Fruit fly (Drosophila melanogaster) whole organism, adult: ENCODE results near the gene CG7378.

Experiments used
- CG11617 ChIP-seq: fragments of 200-800 bp; sonication (Bioruptor generic); optimal IDR thresholded peaks from 2 replicates; lab custom pipeline; 2017; ENCODE audit warnings: mild to moderate bottlenecking, missing biosample characterization, missing genetic modification reagents, missing genetic modification characterization
- CG12768 ChIP-seq: fragments of 200-800 bp; sonication (Bioruptor generic); optimal IDR thresholded peaks from 2 replicates; lab custom pipeline; 2017; ENCODE audit warnings: missing biosample characterization, missing genetic modification characterization, mild to moderate bottlenecking, moderate library complexity, missing genetic modification reagents
- CG5204 ChIP-seq: fragments of 200-800 bp; sonication (Bioruptor generic); optimal IDR thresholded peaks from 2 replicates; lab custom pipeline; 2016; ENCODE audit warnings: missing biosample characterization, missing genetic modification characterization
- CG7101 ChIP-seq: fragments of 200-800 bp; sonication (Bioruptor generic); optimal IDR thresholded peaks from 2 replicates; lab custom pipeline; 2018; ENCODE audit warnings: missing biosample characterization, mild to moderate bottlenecking, missing genetic modification characterization, moderate library complexity
- Crg-1 ChIP-seq: fragments of 200-800 bp; sonication (Bioruptor generic); optimal IDR thresholded peaks from 2 replicates; lab custom pipeline; 2016; ENCODE audit warnings: missing biosample characterization, missing genetic modification characterization
- bab1 ChIP-seq: fragments of 200-800 bp; sonication (Bioruptor generic); optimal IDR thresholded peaks from 3 replicates; lab custom pipeline; 2019; ENCODE audit warnings: missing biosample characterization, mild to moderate bottlenecking, missing genetic modification characterization, moderate library complexity
- kay ChIP-seq: fragments of 200-800 bp; sonication (Bioruptor generic); peaks from one replicate; lab custom pipeline; 2016; ENCODE audit warnings: missing biosample characterization, missing genetic modification characterization, borderline replicate concordance
- pad ChIP-seq: fragments of 200-800 bp; sonication (Bioruptor generic); optimal IDR thresholded peaks from 3 replicates; lab custom pipeline; 2017; ENCODE audit warnings: missing biosample characterization, missing genetic modification characterization, mild to moderate bottlenecking, moderate library complexity, missing genetic modification reagents
- tj ChIP-seq: fragments of 200-800 bp; sonication (Bioruptor generic); optimal IDR thresholded peaks from 3 replicates; lab custom pipeline; 2017; ENCODE audit warnings: missing biosample characterization, mild to moderate bottlenecking, missing genetic modification characterization, moderate library complexity
- toe ChIP-seq: fragments of 200-800 bp; sonication (Bioruptor generic); optimal IDR thresholded peaks from 2 replicates; lab custom pipeline; 2016; ENCODE audit warnings: missing biosample characterization, missing genetic modification characterization

DNA sequence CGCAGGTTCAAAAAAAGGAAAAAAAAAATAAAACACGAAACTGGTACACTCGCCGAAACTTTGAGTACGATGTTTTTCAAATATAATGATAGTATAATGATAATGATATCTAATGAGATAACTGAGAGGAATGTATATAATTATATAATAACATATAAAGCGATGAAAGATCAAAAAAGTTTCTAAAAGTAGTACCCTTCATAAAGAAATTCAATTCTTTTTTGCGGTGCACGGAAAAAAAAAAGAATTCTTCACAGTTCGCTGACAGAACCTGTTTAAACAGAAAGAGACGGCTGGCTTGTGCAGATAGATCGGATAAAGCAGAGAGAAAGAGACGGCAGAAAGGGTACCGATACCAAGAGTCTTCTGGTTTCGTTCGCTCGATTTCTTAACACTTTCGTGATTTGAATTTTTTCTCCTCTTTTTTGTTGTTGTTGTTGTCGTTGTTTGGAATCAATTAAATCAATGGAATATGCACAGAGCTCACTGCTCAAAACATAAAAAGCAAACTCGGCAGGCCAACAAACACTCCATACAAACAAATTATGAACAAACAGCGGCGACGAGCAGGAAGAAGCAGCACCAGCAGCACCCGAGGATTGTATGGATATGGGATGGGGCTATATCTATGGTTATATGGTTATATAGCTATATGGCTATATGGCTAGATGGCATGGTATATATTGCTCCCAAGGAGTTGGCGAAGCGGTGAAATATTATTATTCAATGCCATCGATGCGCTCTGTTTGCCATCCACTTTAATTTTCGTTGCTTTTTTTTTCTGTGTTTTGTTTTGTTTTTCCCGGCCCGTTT lies 38.1 kb downstream of the CG7378 start:
- TF ChIP-seq pad = no peak
- no peak for TF ChIP-seq toe (GFP tag; lab: Kevin White, UChicago)
- TF ChIP-seq CG12768 (GFP tag; lab: Kevin White, UChicago) = no peak
- TF ChIP-seq tj = no peak
- no peak for TF ChIP-seq CG5204 (GFP tag; lab: Kevin White, UChicago)
- no peak for TF ChIP-seq Crg-1
- TF ChIP-seq CG11617 (GFP tag; lab: Kevin White, UChicago) = no peak
- no peak for TF ChIP-seq CG7101 (tag; lab: Kevin White, UChicago)
- peak; percentile 45 for TF ChIP-seq kay (GFP tag; lab: Kevin White, UChicago)
- TF ChIP-seq bab1 (GFP tag; lab: Kevin White, UChicago) = no peak
